Worm (Caenorhabditis elegans) whole organism, midembryonic: Measurements from ENCODE around the gene klp-3.

Experiments
- cog-1 ChIP-seq: sonication (generic microtip); optimal IDR thresholded peaks from 2 replicates; lab custom pipeline; 2016; ENCODE audit warnings: missing genetic modification characterization, missing compliant biosample characterization
- flt-1 ChIP-seq: fragments of 200-800 bp; sonication (Bioruptor generic); IDR thresholded peaks from 2 replicates; pipeline ENCODE4 v1.3.6; 2022; ENCODE audit warnings: missing genetic modification characterization, missing compliant biosample characterization
- klf-2 ChIP-seq: fragments of 200-800 bp; sonication (Bioruptor generic); conservative IDR thresholded peaks from 2 replicates; pipeline ENCODE4 v1.3.6; 2022; ENCODE audit warnings: missing genetic modification reagents, missing genetic modification characterization, missing compliant biosample characterization
- med-1 ChIP-seq: sonication (generic microtip); optimal IDR thresholded peaks from 2 replicates; lab custom pipeline; 2017; ENCODE audit warnings: missing genetic modification characterization, mild to moderate bottlenecking, missing compliant biosample characterization, antibody characterized with exemption, missing genetic modification reagents; ENCODE audit not compliant: insufficient read depth
- ref-1 ChIP-seq: fragments of 200-800 bp; sonication (Bioruptor generic); conservative IDR thresholded peaks from 2 replicates; pipeline ENCODE4 v1.3.6; 2022; ENCODE audit warnings: missing genetic modification reagents, missing genetic modification characterization, missing compliant biosample characterization
- ztf-23 ChIP-seq: fragments of 200-800 bp; sonication (Bioruptor generic); IDR thresholded peaks from 2 replicates; pipeline ENCODE4 v1.3.6; 2022; ENCODE audit warnings: missing genetic modification reagents, missing genetic modification characterization, missing compliant biosample characterization

DNA sequence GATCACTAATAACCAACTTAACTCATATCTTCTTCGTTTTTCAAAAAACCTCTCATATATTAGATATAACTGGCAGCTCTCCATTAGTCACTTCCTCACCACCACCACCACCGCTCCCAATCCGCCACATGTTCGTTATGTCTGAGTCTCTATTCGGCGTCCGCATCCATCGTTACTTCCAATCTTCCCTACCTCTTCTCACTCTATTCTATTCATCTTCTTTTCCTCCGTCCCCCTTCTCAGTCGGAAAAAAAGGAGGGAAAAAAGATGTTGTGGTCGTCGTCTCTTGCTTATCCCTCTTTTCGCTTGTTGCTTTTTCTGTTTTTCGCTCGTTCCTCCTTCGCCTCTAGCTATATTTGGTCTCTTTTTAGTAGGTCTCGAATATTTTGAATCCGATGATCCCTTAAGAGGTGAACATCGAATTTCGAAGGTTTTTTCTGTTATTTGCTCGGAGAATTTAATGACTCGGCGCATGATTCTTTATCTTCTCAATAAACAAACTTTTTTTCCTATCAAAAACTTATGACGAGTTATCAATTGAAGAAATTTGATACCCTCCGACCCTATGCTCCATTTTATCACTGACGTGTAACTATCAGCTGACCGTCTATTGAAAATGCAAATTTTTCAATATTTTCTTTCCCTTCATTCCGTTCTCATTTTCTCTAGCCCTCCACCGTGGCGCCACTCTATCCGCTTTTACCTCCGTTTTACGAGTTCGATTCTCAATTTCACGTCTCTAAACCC, 49.9 kb downstream of the klp-3 start:
- TF ChIP-seq med-1 (GFP tag; lab: Kevin White, UChicago) (no peak), klf-2 (no peak), cog-1 (tag; lab: Kevin White, UChicago) (no peak), ref-1 (no peak), flt-1 (GFP tag; lab: Robert Waterston, UW) (0 out of 2 replicates have a peak, but pooled peaks have one; percentile 63), ztf-23 (GFP tag; lab: Robert Waterston, UW) (0 out of 2 replicates have a peak, but pooled peaks have one; percentile 54)
